Worm (Caenorhabditis elegans) whole organism, midembryonic: ENCODE data around the gene ctg-2.

ENCODE experiments used
- flt-1 ChIP-seq: fragments of 200-800 bp; sonication (Bioruptor generic); IDR thresholded peaks from 2 replicates; pipeline ENCODE4 v1.3.6; 2022; ENCODE audit warnings: missing genetic modification characterization, missing compliant biosample characterization
- med-1 ChIP-seq: sonication (generic microtip); optimal IDR thresholded peaks from 2 replicates; lab custom pipeline; 2017; ENCODE audit warnings: missing genetic modification characterization, mild to moderate bottlenecking, missing compliant biosample characterization, antibody characterized with exemption, missing genetic modification reagents; ENCODE audit not compliant: insufficient read depth
- tab-1 ChIP-seq: fragments of 200-800 bp; sonication (Bioruptor generic); IDR thresholded peaks from 2 replicates; pipeline ENCODE4 v1.3.6; 2022; ENCODE audit warnings: missing genetic modification characterization, missing compliant biosample characterization
- ztf-23 ChIP-seq: fragments of 200-800 bp; sonication (Bioruptor generic); IDR thresholded peaks from 2 replicates; pipeline ENCODE4 v1.3.6; 2022; ENCODE audit warnings: missing genetic modification reagents, missing genetic modification characterization, missing compliant biosample characterization

- TF ChIP-seq med-1 (GFP tag; lab: Kevin White, UChicago) (no peak), ztf-23 (GFP tag; lab: Robert Waterston, UW) (peak; percentile 92), flt-1 (GFP tag; lab: Robert Waterston, UW) (peak; percentile 89), tab-1 (GFP tag; lab: Robert Waterston, UW) (peak; percentile 24; the same call in 1 of the 2 replicates)
These were observed 46.4 kb downstream of the ctg-2 start, which contains the start of gene iff-2 for ce11 chrII:8561227-8561626.
